Fruit fly (Drosophila melanogaster): ENCODE data around the gene mRpL12.

The mRpL12 gene

DNA sequence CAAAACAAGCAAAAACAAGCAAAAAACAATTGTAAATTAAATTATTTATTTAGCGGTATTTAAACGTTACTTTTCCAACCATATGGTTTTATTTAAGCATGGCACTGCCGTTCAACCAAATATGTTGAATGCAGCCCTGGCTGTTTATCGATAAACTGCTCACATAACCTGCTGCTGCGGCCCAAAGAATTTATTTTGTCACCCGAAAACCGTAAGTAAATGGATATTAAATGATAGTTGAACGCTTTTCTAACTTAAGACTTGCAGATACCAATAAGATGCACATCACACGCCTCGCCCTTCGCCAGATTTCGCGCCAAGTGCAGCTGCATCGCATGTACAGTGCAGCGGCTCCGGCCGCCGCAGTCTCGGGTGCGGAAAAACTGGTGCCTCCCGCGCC is at the start of gene mRpL12:
Gene mRpL12 (plus strand): TSS at position 123 of the 400 bp plus-strand sequence.
- TF ChIP-seq Sin3A (optimal IDR thresholded peaks at IDR 0.05): no peak
- TF ChIP-seq insv (optimal IDR thresholded peaks at IDR 0.05): no peak
- TF ChIP-seq psq (optimal IDR thresholded peaks at IDR 0.05): no peak
- no peak for TF ChIP-seq h (optimal IDR thresholded peaks at IDR 0.05)
- no peak for TF ChIP-seq ttk (optimal IDR thresholded peaks at IDR 0.05)

DNA sequence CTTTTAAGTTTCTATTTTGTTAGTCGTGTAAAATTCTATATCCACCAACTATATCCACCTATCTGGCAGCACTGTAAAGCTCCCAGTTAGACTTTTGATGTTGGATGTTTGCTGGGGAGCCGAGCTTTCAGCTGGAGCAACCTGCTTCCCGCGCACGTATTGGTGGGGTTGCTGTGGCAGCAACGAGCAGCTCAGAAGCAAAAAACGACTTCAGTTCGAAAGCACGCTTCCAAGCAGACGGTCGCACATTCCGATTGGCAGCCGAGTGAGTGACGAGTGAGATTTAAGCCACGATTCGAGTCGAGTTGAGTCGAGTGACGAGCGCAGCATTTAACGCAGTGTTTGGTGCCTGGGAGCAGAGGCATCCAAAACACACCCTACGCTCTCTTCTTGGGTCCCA is 44.3 kb upstream of the mRpL12 start, which contains the start of the genes Tsp66E and mfr:
Gene Tsp66E (plus strand): TSS at position 168 of the 400 bp plus-strand sequence.
Gene mfr (minus strand): TSS at position 340 of the 400 bp plus-strand sequence.
- TF ChIP-seq ttk (optimal IDR thresholded peaks at IDR 0.05) (no peak), Sin3A (optimal IDR thresholded peaks at IDR 0.05) (no peak), h (optimal IDR thresholded peaks at IDR 0.05) (no peak), insv (optimal IDR thresholded peaks at IDR 0.05) (no peak), psq (optimal IDR thresholded peaks at IDR 0.05) (no peak), Myc (optimal IDR thresholded peaks at IDR 0.05) (no peak)

DNA sequence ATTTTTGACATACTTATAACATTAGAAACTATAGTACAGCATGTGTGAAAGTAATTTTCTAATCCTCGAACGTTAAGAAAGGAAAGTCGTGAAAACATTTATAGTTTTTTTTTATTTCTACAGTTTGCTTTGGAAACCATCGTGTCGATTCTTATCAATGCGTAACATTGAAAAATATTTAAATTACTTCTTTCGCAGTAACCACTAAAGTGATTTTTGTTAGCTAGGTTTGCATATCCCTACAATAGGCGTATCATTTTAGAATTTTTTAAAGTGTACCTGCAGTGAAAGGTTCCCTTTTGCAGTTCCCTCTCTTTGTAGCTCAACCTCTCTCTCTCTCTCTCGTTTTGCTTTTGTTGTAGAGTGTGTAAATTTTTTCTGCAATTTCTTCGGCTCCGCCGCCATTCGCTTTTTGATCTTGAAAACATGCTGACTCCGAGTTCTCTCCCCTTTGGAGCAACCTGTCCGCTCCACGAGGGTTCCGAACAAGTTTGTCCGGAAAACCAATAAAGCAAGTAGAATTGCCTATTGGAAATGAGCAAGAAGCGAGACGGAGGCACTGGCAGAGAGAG is 43.0 kb upstream of the mRpL12 start:
- no peak for TF ChIP-seq h (optimal IDR thresholded peaks at IDR 0.05)
- TF ChIP-seq ttk (optimal IDR thresholded peaks at IDR 0.05): no peak

DNA sequence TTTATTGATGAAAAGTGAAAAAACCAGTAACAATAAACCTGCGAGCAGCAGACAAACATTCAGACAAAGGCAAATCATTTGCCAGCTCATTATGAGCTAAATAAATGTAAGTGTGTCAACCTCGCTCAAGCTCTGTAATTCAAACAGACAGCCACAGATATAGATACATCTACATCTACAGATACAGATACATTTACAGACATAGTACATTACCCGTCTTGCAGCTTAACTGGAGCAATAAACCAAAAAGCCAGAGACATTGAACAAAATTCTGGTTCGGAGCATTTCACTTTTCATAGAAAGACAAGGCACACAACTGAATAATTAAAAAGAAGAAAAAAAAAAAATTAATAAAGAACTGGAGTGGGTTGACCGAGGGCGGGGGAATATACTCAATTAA is 36.9 kb upstream of the mRpL12 start:
- TF ChIP-seq ttk (optimal IDR thresholded peaks at IDR 0.05) (no peak), Myc (optimal IDR thresholded peaks at IDR 0.05) (no peak), psq (optimal IDR thresholded peaks at IDR 0.05) (no peak), h (optimal IDR thresholded peaks at IDR 0.05) (no peak), insv (optimal IDR thresholded peaks at IDR 0.05) (no peak), Sin3A (optimal IDR thresholded peaks at IDR 0.05) (no peak)

DNA sequence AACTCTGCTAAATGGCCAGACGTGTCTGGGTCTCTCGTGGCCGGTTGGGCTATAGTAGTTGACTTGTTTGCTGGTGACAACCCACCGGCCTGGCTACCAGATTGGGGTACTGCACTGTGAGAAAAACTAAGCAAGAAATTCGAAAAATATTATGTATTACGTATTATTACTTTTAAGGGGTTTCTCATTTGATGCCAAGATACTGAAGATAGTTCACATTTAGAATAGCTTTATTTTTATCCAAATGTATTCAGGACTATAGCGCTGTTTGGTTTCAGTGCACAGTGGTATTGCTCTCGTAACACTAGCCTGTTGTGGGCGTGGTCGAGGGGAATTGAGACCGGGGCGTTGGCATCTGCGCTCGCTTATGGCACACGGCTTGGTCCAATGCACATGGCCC is 35.9 kb upstream of the mRpL12 start:
- TF ChIP-seq psq (optimal IDR thresholded peaks at IDR 0.05): no peak
- TF ChIP-seq Sin3A (optimal IDR thresholded peaks at IDR 0.05): no peak
- TF ChIP-seq ttk (optimal IDR thresholded peaks at IDR 0.05): no peak
- TF ChIP-seq Myc (optimal IDR thresholded peaks at IDR 0.05): no peak
- TF ChIP-seq h (optimal IDR thresholded peaks at IDR 0.05): no peak
- TF ChIP-seq insv (optimal IDR thresholded peaks at IDR 0.05): no peak

DNA sequence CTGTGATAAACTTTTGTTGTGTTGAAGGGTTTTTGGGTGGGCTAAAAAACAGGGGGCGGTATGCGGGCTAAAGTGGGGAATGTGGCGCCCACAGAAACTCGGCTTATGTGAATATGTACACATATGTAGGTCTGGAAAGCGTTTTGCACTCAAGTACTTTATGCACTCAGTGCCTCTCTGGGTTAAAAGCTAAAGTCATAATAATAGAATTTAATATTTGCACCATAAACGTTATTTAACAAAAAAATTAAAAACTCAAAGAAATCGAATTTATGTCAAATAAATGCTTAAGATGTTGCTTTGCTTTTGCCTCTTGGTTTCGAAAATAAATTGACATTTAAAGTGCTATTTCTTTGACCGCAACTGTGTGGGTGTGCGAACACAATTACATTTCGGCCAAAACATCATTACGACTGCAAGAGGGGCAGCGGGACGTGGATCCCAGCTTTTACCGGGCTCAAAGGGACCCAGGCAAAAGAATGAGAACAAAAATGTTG is 32.1 kb upstream of the mRpL12 start:
- TF ChIP-seq Myc (optimal IDR thresholded peaks at IDR 0.05): no peak
- TF ChIP-seq ttk (optimal IDR thresholded peaks at IDR 0.05): no peak
- no peak for TF ChIP-seq insv (optimal IDR thresholded peaks at IDR 0.05)
- no peak for TF ChIP-seq Sin3A (optimal IDR thresholded peaks at IDR 0.05)
- TF ChIP-seq psq (optimal IDR thresholded peaks at IDR 0.05): no peak
- no peak for TF ChIP-seq h (optimal IDR thresholded peaks at IDR 0.05)

DNA sequence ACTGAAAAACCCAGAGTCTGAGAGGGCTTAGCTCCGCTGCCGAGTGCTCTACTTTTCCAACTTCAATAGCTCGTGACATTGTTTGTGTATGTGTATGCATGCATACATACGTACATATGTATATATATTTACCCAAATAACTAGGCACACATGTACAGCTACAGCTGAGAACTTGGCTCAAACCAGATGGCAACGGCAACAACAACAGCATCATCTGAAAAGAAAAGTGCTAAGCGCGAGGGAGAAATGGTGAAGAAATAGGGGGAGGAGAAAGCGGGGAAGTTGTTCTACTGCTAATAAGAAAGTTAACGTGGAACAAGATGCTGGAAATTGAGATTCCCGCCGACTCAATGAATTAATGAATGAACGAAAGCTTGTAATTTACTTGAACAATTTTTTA is 31.6 kb upstream of the mRpL12 start:
- no peak for TF ChIP-seq h (optimal IDR thresholded peaks at IDR 0.05)
- TF ChIP-seq Myc (optimal IDR thresholded peaks at IDR 0.05): no peak
- no peak for TF ChIP-seq Sin3A (optimal IDR thresholded peaks at IDR 0.05)

DNA sequence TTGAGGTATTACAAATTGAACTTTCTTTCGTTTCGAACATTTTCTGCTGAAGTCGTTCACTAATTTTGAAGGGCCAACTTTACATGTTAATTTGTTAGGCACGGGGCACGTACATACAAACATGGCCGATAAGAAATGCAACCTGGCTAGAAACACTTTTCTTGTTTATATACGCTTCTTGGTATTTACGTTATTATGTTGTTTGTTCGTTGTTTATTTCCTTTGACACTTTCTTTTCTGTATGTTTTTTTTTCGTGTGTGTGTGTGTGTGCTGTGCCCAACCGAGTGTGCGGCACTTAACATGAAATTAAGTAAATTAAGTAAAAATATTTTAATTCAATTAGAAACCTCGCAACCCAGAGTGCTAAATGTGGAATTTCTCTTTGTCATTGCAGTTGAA is 30.9 kb upstream of the mRpL12 start:
- no peak for TF ChIP-seq ttk (optimal IDR thresholded peaks at IDR 0.05)
- no peak for TF ChIP-seq Myc (optimal IDR thresholded peaks at IDR 0.05)
- no peak for TF ChIP-seq Sin3A (optimal IDR thresholded peaks at IDR 0.05)
- TF ChIP-seq h (optimal IDR thresholded peaks at IDR 0.05): no peak
- no peak for TF ChIP-seq psq (optimal IDR thresholded peaks at IDR 0.05)
- TF ChIP-seq insv (optimal IDR thresholded peaks at IDR 0.05): no peak

DNA sequence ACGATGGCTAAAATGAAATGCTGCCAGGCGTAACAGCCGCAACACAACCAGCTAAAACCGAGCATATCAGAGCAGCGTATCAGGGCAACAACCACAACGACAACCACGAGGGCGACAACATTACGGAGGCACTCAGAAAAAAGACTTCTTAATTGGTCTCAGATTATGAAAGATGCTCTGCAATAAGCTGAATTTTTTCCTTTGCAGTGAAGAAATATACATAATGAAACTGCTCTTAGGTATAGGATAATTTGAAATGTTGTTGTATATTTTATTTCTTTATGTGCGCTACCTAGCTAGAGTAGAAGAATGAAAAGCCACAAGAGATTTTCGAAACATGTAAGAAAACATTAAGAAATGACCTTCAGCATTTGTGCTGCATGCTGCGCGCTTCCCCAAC is 27.1 kb upstream of the mRpL12 start:
- TF ChIP-seq Sin3A (optimal IDR thresholded peaks at IDR 0.05) (no peak), psq (optimal IDR thresholded peaks at IDR 0.05) (no peak)

DNA sequence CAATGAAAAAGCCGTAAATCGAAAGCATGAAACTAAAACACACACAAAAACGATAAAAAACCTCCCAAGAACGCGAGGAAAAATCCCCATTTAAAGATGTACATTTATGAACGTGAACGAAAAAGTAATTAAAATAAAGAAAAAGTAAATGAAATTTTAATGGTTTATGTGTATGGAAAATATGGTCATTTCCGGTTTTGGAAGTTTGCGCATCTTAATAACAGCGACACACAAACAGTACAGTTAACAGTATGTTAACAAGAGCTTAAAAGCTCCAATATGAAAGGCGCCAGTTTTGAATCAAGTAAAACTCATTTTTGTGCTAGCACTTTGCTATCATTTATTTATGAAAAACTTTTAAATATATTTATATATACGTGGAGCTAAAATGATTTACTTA is 24.7 kb upstream of the mRpL12 start:
- TF ChIP-seq Myc (optimal IDR thresholded peaks at IDR 0.05) (no peak), Sin3A (optimal IDR thresholded peaks at IDR 0.05) (no peak), h (optimal IDR thresholded peaks at IDR 0.05) (no peak), psq (optimal IDR thresholded peaks at IDR 0.05) (no peak), ttk (optimal IDR thresholded peaks at IDR 0.05) (no peak), insv (optimal IDR thresholded peaks at IDR 0.05) (no peak)

DNA sequence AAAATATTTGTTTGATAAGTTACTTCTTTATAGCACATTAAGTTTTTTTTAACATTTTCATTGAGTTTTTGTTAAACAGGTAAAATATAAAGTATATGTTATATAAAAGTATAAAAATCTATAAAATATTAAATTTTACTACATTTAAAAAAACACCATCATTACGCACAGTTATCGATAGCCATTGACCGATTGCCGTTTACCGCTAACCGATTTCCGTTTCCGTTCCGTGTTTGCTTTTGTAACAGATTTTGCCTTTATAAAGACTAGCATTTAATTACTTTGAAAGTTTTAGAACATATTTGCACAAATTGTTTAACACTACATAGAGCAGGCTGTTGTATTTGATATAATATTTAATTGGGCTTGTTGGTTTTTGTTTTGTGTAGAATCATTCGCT is 16.9 kb upstream of the mRpL12 start:
- no peak for TF ChIP-seq h (optimal IDR thresholded peaks at IDR 0.05)
- no peak for TF ChIP-seq psq (optimal IDR thresholded peaks at IDR 0.05)
- no peak for TF ChIP-seq Sin3A (optimal IDR thresholded peaks at IDR 0.05)
- TF ChIP-seq ttk (optimal IDR thresholded peaks at IDR 0.05): no peak
- no peak for TF ChIP-seq Myc (optimal IDR thresholded peaks at IDR 0.05)
- TF ChIP-seq insv (optimal IDR thresholded peaks at IDR 0.05): no peak

DNA sequence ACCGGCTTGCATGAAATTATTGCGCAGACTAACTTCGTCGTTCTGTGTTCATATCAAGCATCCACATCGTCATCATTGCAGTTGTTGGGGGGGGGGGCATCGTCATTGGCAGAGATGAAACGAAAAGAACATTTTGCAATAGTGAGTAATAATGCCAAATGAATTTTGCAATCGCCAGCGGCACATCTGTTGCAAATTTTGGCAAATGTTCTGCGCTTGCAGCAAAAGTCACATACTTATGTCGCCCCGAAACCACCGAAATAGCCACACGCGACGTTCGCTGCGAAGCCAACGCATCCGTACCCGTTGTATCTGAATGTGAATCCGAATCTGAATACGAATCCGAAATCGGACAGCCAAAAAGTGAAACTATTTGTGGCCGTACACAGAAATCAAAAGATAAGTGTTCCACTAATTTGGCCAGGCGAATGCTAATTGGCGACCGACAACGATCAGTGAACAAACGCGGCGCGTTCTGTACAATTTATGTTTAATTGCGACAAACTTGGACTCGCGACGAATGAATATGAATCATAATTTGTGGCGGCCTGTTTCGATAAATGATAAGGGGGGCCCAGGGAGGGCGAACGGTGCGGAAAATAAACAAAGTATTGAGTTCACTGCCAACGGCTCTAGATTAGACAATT is 8.6 kb upstream of the mRpL12 start:
- no peak for TF ChIP-seq insv (optimal IDR thresholded peaks at IDR 0.05)
- TF ChIP-seq Myc (optimal IDR thresholded peaks at IDR 0.05): no peak
- TF ChIP-seq psq (optimal IDR thresholded peaks at IDR 0.05): no peak
- no peak for TF ChIP-seq h (optimal IDR thresholded peaks at IDR 0.05)
- TF ChIP-seq Sin3A (optimal IDR thresholded peaks at IDR 0.05): no peak
- TF ChIP-seq ttk (optimal IDR thresholded peaks at IDR 0.05): no peak

DNA sequence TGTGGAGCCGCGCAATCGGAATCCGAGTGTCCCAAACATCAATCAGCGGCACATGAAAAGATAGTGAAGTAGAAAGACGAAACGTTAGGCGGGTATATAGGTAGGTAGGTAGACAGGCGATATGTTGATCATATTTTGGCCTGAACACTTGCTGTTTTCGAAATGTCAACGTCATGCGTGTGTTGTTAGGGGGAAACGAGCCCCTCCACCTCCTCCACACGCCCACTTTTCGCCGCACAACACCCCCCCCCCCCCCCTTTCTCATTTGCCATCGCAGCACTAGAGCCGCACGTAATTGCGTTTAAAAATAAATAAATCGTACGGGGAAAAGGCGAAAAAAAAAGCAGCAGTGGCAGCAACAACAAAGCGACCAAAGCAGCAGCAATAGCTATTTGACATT is 6.8 kb upstream of the mRpL12 start:
- no peak for TF ChIP-seq insv (optimal IDR thresholded peaks at IDR 0.05)
- no peak for TF ChIP-seq psq (optimal IDR thresholded peaks at IDR 0.05)
- no peak for TF ChIP-seq h (optimal IDR thresholded peaks at IDR 0.05)
- no peak for TF ChIP-seq ttk (optimal IDR thresholded peaks at IDR 0.05)
- no peak for TF ChIP-seq Sin3A (optimal IDR thresholded peaks at IDR 0.05)
- TF ChIP-seq Myc (optimal IDR thresholded peaks at IDR 0.05): no peak

Measured in Kc167 (cell line).